Fruit fly (Drosophila melanogaster): ENCODE measurements around the gene mge.

Gene mge

dm6 chr3L:3931778-3932177 lies 22.0 kb upstream of the mge start (continued):
- TF ChIP-seq CG15514 (GFP tag; optimal IDR thresholded peaks at IDR 0.05): peak; percentile 19
- TF ChIP-seq ac (GFP tag; optimal IDR thresholded peaks at IDR 0.05): no peak
- TF ChIP-seq Doc3 (GFP tag; IDR thresholded peaks at IDR 0.05; ENCODE audit: partially characterized antibody): no peak
- peak; percentile 51 for TF ChIP-seq CG18599 (GFP tag; optimal IDR thresholded peaks at IDR 0.05)
- no peak for TF ChIP-seq CG8944 (GFP tag; optimal IDR thresholded peaks at IDR 0.05)
- no peak for TF ChIP-seq CG3407 (GFP tag; optimal IDR thresholded peaks at IDR 0.05)
- TF ChIP-seq crp (GFP tag; optimal IDR thresholded peaks at IDR 0.05): no peak
- TF ChIP-seq cwo (GFP tag; optimal IDR thresholded peaks at IDR 0.05): peak; percentile 64
- peak; percentile 25 for TF ChIP-seq caup (GFP tag; optimal IDR thresholded peaks at IDR 0.05; ENCODE audit: severe bottlenecking)
- peak; percentile 12 for TF ChIP-seq Fer3 (tag; optimal IDR thresholded peaks at IDR 0.05)
- no peak for TF ChIP-seq HLH54F (GFP tag; optimal IDR thresholded peaks at IDR 0.05)
- no peak for TF ChIP-seq bcd (GFP tag; optimal IDR thresholded peaks at IDR 0.05)
- no peak for TF ChIP-seq ash1 (GFP tag; optimal IDR thresholded peaks at IDR 0.05)
- peak; percentile 15 for TF ChIP-seq Fer1 (GFP tag; optimal IDR thresholded peaks at IDR 0.05)
- TF ChIP-seq tap (tag; optimal IDR thresholded peaks at IDR 0.05): no peak
- no peak for TF ChIP-seq Opbp (GFP tag; IDR thresholded peaks at IDR 0.05; ENCODE audit: partially characterized antibody)
- no peak for TF ChIP-seq CG7372 (GFP tag; IDR thresholded peaks at IDR 0.05)
- no peak for TF ChIP-seq pfk (GFP tag; optimal IDR thresholded peaks at IDR 0.05)
- TF ChIP-seq CG13424 (tag; optimal IDR thresholded peaks at IDR 0.05): no peak
- no peak for TF ChIP-seq Mad (GFP tag; optimal IDR thresholded peaks at IDR 0.05)
- TF ChIP-seq CG2678 (tag; optimal IDR thresholded peaks at IDR 0.05): peak; percentile 14
- peak; percentile 0 for TF ChIP-seq fd3F (GFP tag; optimal IDR thresholded peaks at IDR 0.05)
- TF ChIP-seq Trl (optimal IDR thresholded peaks at IDR 0.05): no peak
- no peak for TF ChIP-seq Trl (GFP tag; optimal IDR thresholded peaks at IDR 0.05)
- TF ChIP-seq CG17612 (GFP tag; IDR thresholded peaks at IDR 0.05): no peak
- TF ChIP-seq CG14667 (GFP tag; IDR thresholded peaks at IDR 0.05): no peak
- TF ChIP-seq B-H2 (GFP tag; optimal IDR thresholded peaks at IDR 0.05): peak; percentile 24
- TF ChIP-seq ab (GFP tag; optimal IDR thresholded peaks at IDR 0.05): no peak
- no peak for TF ChIP-seq salm (tag; optimal IDR thresholded peaks at IDR 0.05)
- no peak for TF ChIP-seq ci (GFP tag; IDR thresholded peaks at IDR 0.05)
- TF ChIP-seq unpg (GFP tag; optimal IDR thresholded peaks at IDR 0.05): no peak
- TF ChIP-seq CG10565 (GFP tag; optimal IDR thresholded peaks at IDR 0.05): no peak
- no peak for TF ChIP-seq tx (GFP tag; optimal IDR thresholded peaks at IDR 0.05)
- no peak for TF ChIP-seq CG7839 (tag; optimal IDR thresholded peaks at IDR 0.05)
- TF ChIP-seq CG11247 (GFP tag; IDR thresholded peaks at IDR 0.05): no peak
- TF ChIP-seq B-H1 (GFP tag; IDR thresholded peaks at IDR 0.05): no peak
- no peak for TF ChIP-seq Side (GFP tag; optimal IDR thresholded peaks at IDR 0.05)
- no peak for TF ChIP-seq CG10431 (GFP tag; optimal IDR thresholded peaks at IDR 0.05)
- no peak for TF ChIP-seq sisA (GFP tag; IDR thresholded peaks at IDR 0.05)
- TF ChIP-seq ara (GFP tag; IDR thresholded peaks at IDR 0.05): no peak
- TF ChIP-seq Poxn (GFP tag; IDR thresholded peaks at IDR 0.05): no peak
- no peak for TF ChIP-seq CG4617 (GFP tag; optimal IDR thresholded peaks at IDR 0.05; ENCODE audit: borderline replicate concordance)
- no peak for TF ChIP-seq CG15011 (GFP tag; optimal IDR thresholded peaks at IDR 0.05)
- no peak for TF ChIP-seq CG2116 (GFP tag; optimal IDR thresholded peaks at IDR 0.05)
- TF ChIP-seq CG31224 (GFP tag; IDR thresholded peaks at IDR 0.05): no peak
- no peak for TF ChIP-seq yki (optimal IDR thresholded peaks at IDR 0.05)
- TF ChIP-seq CG32772 (GFP tag; IDR thresholded peaks at IDR 0.05): no peak
- no peak for TF ChIP-seq slbo (GFP tag; IDR thresholded peaks at IDR 0.05)
- TF ChIP-seq HLHmδ (GFP tag; optimal IDR thresholded peaks at IDR 0.05): no peak
- TF ChIP-seq jigr1 (GFP tag; IDR thresholded peaks at IDR 0.05): no peak
- no peak for TF ChIP-seq zen2 (GFP tag; IDR thresholded peaks at IDR 0.05; ENCODE audit: partially characterized antibody)

Data from whole organism, embryonic.